Worm (Caenorhabditis elegans) whole organism, L1 larva: ENCODE measurements around the gene mars-1.

Experiments used
- C16A3.4 ChIP-seq: fragments of 150-350 bp; optimal IDR thresholded peaks from 2 replicates; lab custom pipeline; 2014; ENCODE audit warnings: missing biosample characterization, missing genetic modification characterization
- C34B4.2 ChIP-seq: sonication (generic microtip); optimal IDR thresholded peaks from 2 replicates; lab custom pipeline; 2017; ENCODE audit warnings: mild to moderate bottlenecking, missing genetic modification characterization, missing compliant biosample characterization
- F16B12.6 ChIP-seq: fragments of 150-350 bp; optimal IDR thresholded peaks from 2 replicates; lab custom pipeline; 2014; ENCODE audit warnings: missing biosample characterization, missing genetic modification characterization
- aha-1 ChIP-seq: fragments of 150-350 bp; optimal IDR thresholded peaks from 2 replicates; lab custom pipeline; 2014; ENCODE audit warnings: missing biosample characterization, missing genetic modification characterization
- blmp-1 ChIP-seq: fragments of 150-350 bp; optimal IDR thresholded peaks from 2 replicates; lab custom pipeline; 2014; ENCODE audit warnings: missing biosample characterization, missing genetic modification characterization
- ceh-90 ChIP-seq: sonication (generic microtip); optimal IDR thresholded peaks from 2 replicates; lab custom pipeline; 2016; ENCODE audit warnings: missing genetic modification characterization, missing compliant biosample characterization
- ces-1 ChIP-seq: fragments of 150-350 bp; optimal IDR thresholded peaks from 2 replicates; lab custom pipeline; 2014; ENCODE audit warnings: missing biosample characterization, missing genetic modification reagents, missing genetic modification characterization
- dpl-1 ChIP-seq, 3 experiments: fragments of 150-350 bp in 2 of 3; sonication (generic microtip) in 1 of 3; optimal IDR thresholded peaks; 2 replicates each; lab custom pipeline; 2014 to 2017; ENCODE audit warnings: missing biosample characterization in 3 of 3, missing genetic modification characterization in 3 of 3, missing genetic modification reagents in 3 of 3
- dsc-1 ChIP-seq: sonication (generic microtip); optimal IDR thresholded peaks from 2 replicates; lab custom pipeline; 2016; ENCODE audit warnings: mild to moderate bottlenecking, missing genetic modification characterization, missing compliant biosample characterization
- efl-1 ChIP-seq, 4 experiments: fragments of 150-350 bp; optimal IDR thresholded peaks in 3 of 4; peaks in 1 of 4; 1 replicate in 1 of 4; 2 replicates in 3 of 4; lab custom pipeline; 2014; ENCODE audit warnings: missing biosample characterization in 2 of 4, missing genetic modification characterization in 2 of 4, missing genetic modification reagents in 2 of 4
- egl-27 ChIP-seq, 2 experiments: fragments of 150-350 bp in 1 of 2; sonication (generic microtip); optimal IDR thresholded peaks; 3 replicates each; lab custom pipeline; 2017 to 2018; ENCODE audit warnings: missing biosample characterization in 2 of 2, missing genetic modification characterization in 2 of 2, missing genetic modification reagents in 2 of 2
- elt-2 ChIP-seq: sonication (generic microtip); optimal IDR thresholded peaks from 2 replicates; lab custom pipeline; 2016; ENCODE audit warnings: missing genetic modification characterization, mild to moderate bottlenecking, inconsistent platforms, missing compliant biosample characterization, missing genetic modification reagents
- elt-3 ChIP-seq, 6 experiments: fragments of 150-350 bp in 1 of 6; sonication (generic microtip); optimal IDR thresholded peaks; 2 replicates each; lab custom pipeline; 2017 to 2018; ENCODE audit warnings: missing biosample characterization in 6 of 6, missing genetic modification characterization in 6 of 6, inconsistent platforms in 1 of 6
- fkh-4 ChIP-seq: sonication (generic microtip); optimal IDR thresholded peaks from 2 replicates; lab custom pipeline; 2016; ENCODE audit warnings: missing compliant biosample characterization, missing genetic modification characterization, borderline replicate concordance
- hlh-4 ChIP-seq: sonication (generic microtip); optimal IDR thresholded peaks from 2 replicates; lab custom pipeline; 2016; ENCODE audit warnings: mild to moderate bottlenecking, missing genetic modification characterization, missing compliant biosample characterization
- jun-1 ChIP-seq: fragments of 150-350 bp; optimal IDR thresholded peaks from 2 replicates; lab custom pipeline; 2014; ENCODE audit warnings: missing biosample characterization, missing genetic modification reagents, missing genetic modification characterization
- lin-13 ChIP-seq: fragments of 150-350 bp; optimal IDR thresholded peaks from 2 replicates; lab custom pipeline; 2014; ENCODE audit warnings: missing biosample characterization, missing genetic modification reagents, missing genetic modification characterization
- lin-14 ChIP-seq: fragments of 200-800 bp; sonication (Bioruptor generic); optimal IDR thresholded peaks from 2 replicates; lab custom pipeline; 2018; ENCODE audit warnings: mild to moderate bottlenecking, missing genetic modification characterization, moderate library complexity, missing compliant biosample characterization
- lin-35 ChIP-seq, 2 experiments: fragments of 150-350 bp; optimal IDR thresholded peaks; 2 replicates each; lab custom pipeline; 2014; ENCODE audit warnings: missing biosample characterization in 2 of 2, missing genetic modification characterization in 2 of 2, missing genetic modification reagents in 2 of 2
- lir-3 ChIP-seq: sonication (generic microtip); optimal IDR thresholded peaks from 2 replicates; lab custom pipeline; 2016; ENCODE audit warnings: mild to moderate bottlenecking, missing genetic modification characterization, moderate library complexity, missing compliant biosample characterization; ENCODE audit not compliant: poor library complexity
- lsy-2 ChIP-seq, 2 experiments: fragments of 150-350 bp; optimal IDR thresholded peaks; 2 replicates each; lab custom pipeline; 2014; ENCODE audit warnings: missing biosample characterization in 2 of 2, missing genetic modification characterization in 2 of 2
- mab-9 ChIP-seq: fragments of 200-800 bp; sonication (Bioruptor generic); IDR thresholded peaks from 2 replicates; pipeline ENCODE4 v1.3.6; 2022; ENCODE audit warnings: missing genetic modification reagents, missing genetic modification characterization, missing compliant biosample characterization
- mdl-1 ChIP-seq, 2 experiments: fragments of 150-350 bp; optimal IDR thresholded peaks; 2 replicates each; lab custom pipeline; 2014 to 2017; ENCODE audit warnings: missing biosample characterization in 2 of 2, missing genetic modification characterization in 2 of 2, inconsistent platforms in 1 of 2
- mep-1 ChIP-seq: fragments of 150-350 bp; optimal IDR thresholded peaks from 2 replicates; lab custom pipeline; 2014; ENCODE audit warnings: missing biosample characterization, missing genetic modification characterization
- nhr-11 ChIP-seq: fragments of 150-350 bp; optimal IDR thresholded peaks from 2 replicates; lab custom pipeline; 2014; ENCODE audit warnings: missing biosample characterization, missing genetic modification characterization
- nhr-19 ChIP-seq: fragments of 200-800 bp; sonication (Bioruptor generic); conservative IDR thresholded peaks from 2 replicates; pipeline ENCODE4 v1.3.6; 2022; ENCODE audit warnings: missing genetic modification characterization, missing compliant biosample characterization
- nhr-20 ChIP-seq: sonication (generic microtip); optimal IDR thresholded peaks from 2 replicates; lab custom pipeline; 2016; ENCODE audit warnings: mild to moderate bottlenecking, missing genetic modification characterization, missing compliant biosample characterization
- nhr-237 ChIP-seq: fragments of 150-350 bp; optimal IDR thresholded peaks from 2 replicates; lab custom pipeline; 2014; ENCODE audit warnings: missing biosample characterization, missing genetic modification characterization
- nhr-71 ChIP-seq: sonication (generic microtip); optimal IDR thresholded peaks from 2 replicates; lab custom pipeline; 2016; ENCODE audit warnings: mild to moderate bottlenecking, missing genetic modification characterization, moderate library complexity, missing compliant biosample characterization
- nhr-84 ChIP-seq: sonication (generic microtip); optimal IDR thresholded peaks from 2 replicates; lab custom pipeline; 2017; ENCODE audit warnings: missing biosample characterization, missing genetic modification characterization
- nhr-85 ChIP-seq: sonication (generic microtip); peaks from one replicate; lab custom pipeline; 2016; ENCODE audit warnings: missing genetic modification characterization, inconsistent platforms, missing compliant biosample characterization
- nhr-90 ChIP-seq: sonication (generic microtip); optimal IDR thresholded peaks from 2 replicates; lab custom pipeline; 2016; ENCODE audit warnings: mild to moderate bottlenecking, missing genetic modification characterization, missing compliant biosample characterization; ENCODE audit not compliant: poor library complexity
- pax-3 ChIP-seq: fragments of 200-800 bp; sonication (Bioruptor generic); optimal IDR thresholded peaks from 2 replicates; lab custom pipeline; 2018; ENCODE audit warnings: mild to moderate bottlenecking, missing genetic modification characterization, moderate library complexity, missing compliant biosample characterization
- rnt-1 ChIP-seq: sonication (generic microtip); optimal IDR thresholded peaks from 2 replicates; lab custom pipeline; 2016; ENCODE audit warnings: mild to moderate bottlenecking, missing genetic modification characterization, moderate library complexity, missing compliant biosample characterization
- snu-23 ChIP-seq: sonication (generic microtip); optimal IDR thresholded peaks from 2 replicates; lab custom pipeline; 2016; ENCODE audit warnings: missing genetic modification characterization, missing compliant biosample characterization
- sup-37 ChIP-seq: fragments of 200-800 bp; sonication (Bioruptor generic); optimal IDR thresholded peaks from 2 replicates; lab custom pipeline; 2018; ENCODE audit warnings: mild to moderate bottlenecking, missing genetic modification characterization, missing compliant biosample characterization
- swsn-7 ChIP-seq: sonication (generic microtip); optimal IDR thresholded peaks from 2 replicates; lab custom pipeline; 2016; ENCODE audit warnings: missing genetic modification characterization, missing compliant biosample characterization
- tbx-2 ChIP-seq: sonication (generic microtip); optimal IDR thresholded peaks from 2 replicates; lab custom pipeline; 2016; ENCODE audit warnings: missing genetic modification characterization, missing compliant biosample characterization
- unc-130 ChIP-seq: fragments of 150-350 bp; optimal IDR thresholded peaks from 2 replicates; lab custom pipeline; 2017; ENCODE audit warnings: missing biosample characterization, missing genetic modification characterization, inconsistent platforms
- unc-98 ChIP-seq: fragments of 200-800 bp; sonication (Bioruptor generic); IDR thresholded peaks from 2 replicates; pipeline ENCODE4 v1.3.6; 2022; ENCODE audit warnings: missing genetic modification characterization, missing compliant biosample characterization
- xbp-1 ChIP-seq: sonication (generic microtip); optimal IDR thresholded peaks from 2 replicates; lab custom pipeline; 2016; ENCODE audit warnings: missing genetic modification characterization, missing compliant biosample characterization
- zip-4 ChIP-seq: fragments of 200-800 bp; sonication (Bioruptor generic); optimal IDR thresholded peaks from 2 replicates; lab custom pipeline; 2018; ENCODE audit warnings: mild to moderate bottlenecking, missing genetic modification characterization, moderate library complexity, missing compliant biosample characterization
- ztf-4 ChIP-seq: fragments of 150-350 bp; optimal IDR thresholded peaks from 2 replicates; lab custom pipeline; 2014; ENCODE audit warnings: missing biosample characterization, missing genetic modification characterization

The mars-1 gene

DNA sequence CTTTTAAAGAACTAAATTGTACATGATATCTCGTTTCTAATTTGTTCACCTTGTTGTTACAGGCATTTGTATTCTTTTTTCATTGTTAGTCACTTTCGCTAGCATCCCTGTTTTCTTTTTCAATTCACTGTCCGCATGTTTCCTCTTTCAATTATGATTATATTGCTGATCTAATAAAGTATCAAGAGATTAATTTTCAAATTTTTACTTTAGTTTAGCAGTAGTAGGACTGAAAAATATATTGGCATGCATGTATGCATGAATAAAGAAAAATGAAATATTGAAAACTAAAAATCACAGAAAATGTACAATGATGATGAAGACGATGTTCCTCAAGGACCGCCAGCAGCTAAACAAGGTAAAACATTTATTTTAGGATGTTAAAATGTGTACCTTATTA lies 2.7 kb upstream of the mars-1 start, which contains the start of gene rbm-17:
rbm-17 (plus strand) TSS at position 301 of the 400 bp plus-strand sequence.
- no peak for TF ChIP-seq ztf-4 (tag; lab: Kevin White, UChicago)
- TF ChIP-seq nhr-71 (tag; lab: Kevin White, UChicago), result peak; percentile 14
- peak; percentile 9 for TF ChIP-seq elt-2 (tag; lab: Kevin White, UChicago)

DNA sequence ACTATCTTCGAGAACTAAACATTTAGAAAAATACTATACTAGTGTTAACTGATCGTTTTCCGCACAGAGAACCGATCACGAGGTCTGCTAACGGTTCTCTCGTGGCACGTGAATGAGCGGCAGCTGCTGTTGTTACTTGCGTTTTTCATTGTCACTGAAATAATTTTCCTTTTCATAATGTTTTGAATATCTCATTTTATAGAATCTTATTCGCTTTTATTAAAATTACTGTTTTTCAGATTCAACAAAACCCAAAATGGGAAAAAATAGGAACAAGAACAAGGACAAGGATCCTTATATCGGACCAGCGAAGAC lies 1.1 kb upstream of the mars-1 start, which contains the start of gene F58B3.6:
F58B3.6 (plus strand) TSS at position 240 of the 315 bp plus-strand sequence.
- TF ChIP-seq mep-1 (tag; lab: Kevin White, UChicago) (peak; percentile 73), fkh-4 (tag; lab: Kevin White, UChicago) (no peak), dsc-1 (no peak), nhr-85 (tag; lab: Kevin White, UChicago) (no peak), ztf-4 (tag; lab: Kevin White, UChicago) (peak; percentile 66), F16B12.6 (no peak), nhr-11 (tag; lab: Kevin White, UChicago) (no peak), unc-98 (no peak), ces-1 (no peak), egl-27 (tag; optimal IDR thresholded peaks at IDR 0.05; lab: Kevin White, UChicago) (no peak), lir-3 (tag; lab: Kevin White, UChicago) (peak; percentile 54), aha-1 (tag; lab: Kevin White, UChicago) (no peak), nhr-90 (peak; percentile 30), lsy-2 (tag; optimal IDR thresholded peaks at IDR 0.05; lab: Kevin White, UChicago) (peak; percentile 26 to 65), nhr-237 (tag; lab: Kevin White, UChicago) (no peak), lin-14 (GFP tag; lab: Kevin White, UChicago) (peak; percentile 70), tbx-2 (peak; percentile 16), nhr-84 (tag; lab: Kevin White, UChicago) (no peak), C16A3.4 (tag; lab: Kevin White, UChicago) (peak; percentile 53), lin-35 (GFP tag; optimal IDR thresholded peaks at IDR 0.05; lab: Kevin White, UChicago) (peak; percentile 22 to 71), nhr-19 (GFP tag; lab: Robert Waterston, UW) (peak; percentile 77), swsn-7 (peak; percentile 6), zip-4 (GFP tag; lab: Kevin White, UChicago) (no peak), jun-1 (no peak), pax-3 (tag; lab: Kevin White, UChicago) (no peak), blmp-1 (tag; lab: Kevin White, UChicago) (peak; percentile 76), nhr-71 (tag; lab: Kevin White, UChicago) (peak; percentile 77), lin-13 (GFP tag; lab: Kevin White, UChicago) (no peak), rnt-1 (peak; percentile 53), mab-9 (GFP tag; lab: Robert Waterston, UW) (no peak), efl-1 (optimal IDR thresholded peaks at IDR 0.05; lab: Kevin White, UChicago) (peak in 1 of 2 experiments; percentile 33), efl-1 (GFP tag; optimal IDR thresholded peaks at IDR 0.05 in 1 of 2; lab: Kevin White, UChicago) (peak; percentile 7 to 39), elt-3 (tag; optimal IDR thresholded peaks at IDR 0.05; lab: Kevin White, UChicago) (peak in 2 of 6 experiments; percentile 16 to 67), unc-130 (peak; percentile 54), hlh-4 (tag; lab: Kevin White, UChicago) (no peak), mdl-1 (tag; optimal IDR thresholded peaks at IDR 0.05; lab: Kevin White, UChicago) (peak in 1 of 2 experiments; percentile 91), nhr-20 (tag; lab: Kevin White, UChicago) (peak; percentile 89), ceh-90 (no peak), snu-23 (GFP tag; lab: Kevin White, UChicago) (peak; percentile 84), dpl-1 (GFP tag; optimal IDR thresholded peaks at IDR 0.05; lab: Kevin White, UChicago) (peak in 2 of 3 experiments; percentile 15 to 45), C34B4.2 (no peak), xbp-1 (tag; lab: Kevin White, UChicago) (peak; percentile 10), sup-37 (GFP tag; lab: Kevin White, UChicago) (no peak)
